Worm (Caenorhabditis elegans): ENCODE data around the gene rabr-4.

The rabr-4 gene

ce11 chrV:16198016-16198415 is 3.3 kb downstream of the rabr-4 start, which contains the start of gene F11A5.5:
TSS of gene F11A5.5 (plus strand) at chrV:16198316.
- no peak for TF ChIP-seq nhr-28 (tag; optimal IDR thresholded peaks at IDR 0.05)
- no peak for TF ChIP-seq nhr-76 (tag; optimal IDR thresholded peaks at IDR 0.05)
- no peak for TF ChIP-seq nhr-237 (tag; optimal IDR thresholded peaks at IDR 0.05)
- no peak for TF ChIP-seq unc-120 (tag; optimal IDR thresholded peaks at IDR 0.05; ENCODE audit: poor library complexity, severe bottlenecking)
- TF ChIP-seq lin-32 (GFP tag; optimal IDR thresholded peaks at IDR 0.05) = no peak
- TF ChIP-seq snpc-4 (tag; optimal IDR thresholded peaks at IDR 0.05) = no peak
- TF ChIP-seq ces-1 (GFP tag; optimal IDR thresholded peaks at IDR 0.05) = no peak

ce11 chrV:16201730-16202129 is 7.0 kb downstream of the rabr-4 start, which contains the start of gene F11A5.17:
TSS of gene F11A5.17 (plus strand) at chrV:16202030.
- TF ChIP-seq flh-1 (GFP tag; optimal IDR thresholded peaks at IDR 0.05) (no peak), nhr-28 (tag; optimal IDR thresholded peaks at IDR 0.05) (no peak), nhr-2 (tag; optimal IDR thresholded peaks at IDR 0.05) (no peak), bed-3 (GFP tag; optimal IDR thresholded peaks at IDR 0.05) (no peak), mab-5 (tag; optimal IDR thresholded peaks at IDR 0.05) (no peak), sem-2 (GFP tag; optimal IDR thresholded peaks at IDR 0.05) (no peak), blmp-1 (tag; optimal IDR thresholded peaks at IDR 0.05) (no peak), nhr-76 (tag; optimal IDR thresholded peaks at IDR 0.05) (no peak), sptf-1 (tag; optimal IDR thresholded peaks at IDR 0.05) (no peak), mep-1 (tag; optimal IDR thresholded peaks at IDR 0.05) (no peak), ztf-11 (tag; optimal IDR thresholded peaks at IDR 0.05) (no peak), tbx-8 (GFP tag; optimal IDR thresholded peaks at IDR 0.05) (no peak), ceh-39 (tag; optimal IDR thresholded peaks at IDR 0.05) (no peak), hlh-1 (tag; optimal IDR thresholded peaks at IDR 0.05) (no peak)

ce11 chrV:16202618-16203017 is 7.9 kb downstream of the rabr-4 start, which contains the start of gene F11A5.18:
TSS of gene F11A5.18 (plus strand) at chrV:16202918.
- TF ChIP-seq blmp-1 (tag; optimal IDR thresholded peaks at IDR 0.05) = no peak
- no peak for TF ChIP-seq ces-1 (GFP tag; optimal IDR thresholded peaks at IDR 0.05)
- TF ChIP-seq lin-13 (tag; optimal IDR thresholded peaks at IDR 0.05) = no peak
- TF ChIP-seq mab-5 (tag; optimal IDR thresholded peaks at IDR 0.05) = no peak

ce11 chrV:16204888-16205287 is 10.1 kb downstream of the rabr-4 start, which contains the start of gene irld-26:
TSS of gene irld-26 (plus strand) at chrV:16205188.
- no peak for TF ChIP-seq drap-1 (GFP tag; optimal IDR thresholded peaks at IDR 0.05)
- TF ChIP-seq mls-2 (tag; optimal IDR thresholded peaks at IDR 0.05) = no peak
- TF ChIP-seq unc-62 (GFP tag; optimal IDR thresholded peaks at IDR 0.05) = no peak
- TF ChIP-seq pha-4 (tag; optimal IDR thresholded peaks at IDR 0.05) = no peak
- no peak for TF ChIP-seq ces-1 (GFP tag; optimal IDR thresholded peaks at IDR 0.05)
- no peak for TF ChIP-seq ham-2 (GFP tag; optimal IDR thresholded peaks at IDR 0.05)
- no peak for TF ChIP-seq mep-1 (tag; optimal IDR thresholded peaks at IDR 0.05)
- TF ChIP-seq mab-5 (tag; optimal IDR thresholded peaks at IDR 0.05) = no peak
- TF ChIP-seq blmp-1 (tag; optimal IDR thresholded peaks at IDR 0.05) = no peak
- no peak for TF ChIP-seq hlh-1 (tag; optimal IDR thresholded peaks at IDR 0.05)
- TF ChIP-seq elt-1 (tag; optimal IDR thresholded peaks at IDR 0.05; ENCODE audit: borderline replicate concordance, insufficient read depth) = no peak

DNA sequence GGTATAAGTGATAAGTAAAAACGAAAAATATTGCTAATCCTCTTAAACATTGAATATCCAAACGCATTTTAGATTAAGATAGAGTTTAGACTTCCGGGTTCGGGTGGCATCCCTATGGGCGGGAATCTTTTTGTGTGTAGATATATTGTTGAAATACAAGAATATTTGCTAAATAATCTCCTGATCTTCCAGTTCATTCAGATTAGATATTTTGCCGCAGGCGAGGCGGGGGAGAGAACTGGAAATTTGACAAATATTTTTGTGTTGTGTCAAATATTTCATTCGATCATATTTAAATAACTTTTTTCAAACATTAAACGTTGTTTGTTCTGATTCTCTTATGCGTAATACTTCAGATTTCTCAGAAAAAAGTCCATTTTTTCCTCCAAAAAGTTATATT is 15.1 kb downstream of the rabr-4 start, which contains the start of gene oac-15:
TSS of gene oac-15 (minus strand) at position 101 of the 400 bp plus-strand sequence.
- TF ChIP-seq mls-2 (tag; optimal IDR thresholded peaks at IDR 0.05) (no peak), ces-1 (GFP tag; optimal IDR thresholded peaks at IDR 0.05) (no peak), nhr-76 (tag; optimal IDR thresholded peaks at IDR 0.05) (no peak), nhr-2 (tag; optimal IDR thresholded peaks at IDR 0.05) (no peak), ztf-11 (tag; optimal IDR thresholded peaks at IDR 0.05) (no peak), pha-4 (tag; optimal IDR thresholded peaks at IDR 0.05) (no peak), unc-62 (GFP tag; optimal IDR thresholded peaks at IDR 0.05) (no peak), snpc-4 (tag; optimal IDR thresholded peaks at IDR 0.05) (no peak), ham-2 (GFP tag; optimal IDR thresholded peaks at IDR 0.05) (no peak), mab-5 (tag; optimal IDR thresholded peaks at IDR 0.05) (no peak), unc-39 (tag; optimal IDR thresholded peaks at IDR 0.05) (no peak), drap-1 (GFP tag; optimal IDR thresholded peaks at IDR 0.05) (no peak), tbx-8 (GFP tag; optimal IDR thresholded peaks at IDR 0.05) (no peak), cnd-1 (tag; optimal IDR thresholded peaks at IDR 0.05) (no peak)

All from whole organism, mixed stage, embryonic.